Worm (Caenorhabditis elegans): ENCODE measurements around the gene F52C9.5.

Gene F52C9.5

ce11 chrIII:5329372-5329771 is 27.4 kb downstream of the F52C9.5 start:
- TF ChIP-seq tab-1 (GFP tag; IDR thresholded peaks at IDR 0.05): no peak
- no peak for TF ChIP-seq ztf-23 (GFP tag; IDR thresholded peaks at IDR 0.05)
- no peak for TF ChIP-seq flt-1 (GFP tag; IDR thresholded peaks at IDR 0.05)

ce11 chrIII:5334517-5335049 is 32.6 kb downstream of the F52C9.5 start:
- TF ChIP-seq ztf-29 (GFP tag; IDR thresholded peaks at IDR 0.05): no peak
- no peak for TF ChIP-seq med-1 (GFP tag; optimal IDR thresholded peaks at IDR 0.05; ENCODE audit: insufficient read depth)
- TF ChIP-seq tab-1 (GFP tag; IDR thresholded peaks at IDR 0.05): no peak
- TF ChIP-seq ztf-23 (GFP tag; IDR thresholded peaks at IDR 0.05): no peak
- no peak for TF ChIP-seq klf-2 (GFP tag; conservative IDR thresholded peaks at IDR 0.05)
- TF ChIP-seq flt-1 (GFP tag; IDR thresholded peaks at IDR 0.05): no peak
- TF ChIP-seq T22C8.4 (GFP tag; IDR thresholded peaks at IDR 0.05): no peak
- no peak for TF ChIP-seq cog-1 (tag; optimal IDR thresholded peaks at IDR 0.05)

DNA sequence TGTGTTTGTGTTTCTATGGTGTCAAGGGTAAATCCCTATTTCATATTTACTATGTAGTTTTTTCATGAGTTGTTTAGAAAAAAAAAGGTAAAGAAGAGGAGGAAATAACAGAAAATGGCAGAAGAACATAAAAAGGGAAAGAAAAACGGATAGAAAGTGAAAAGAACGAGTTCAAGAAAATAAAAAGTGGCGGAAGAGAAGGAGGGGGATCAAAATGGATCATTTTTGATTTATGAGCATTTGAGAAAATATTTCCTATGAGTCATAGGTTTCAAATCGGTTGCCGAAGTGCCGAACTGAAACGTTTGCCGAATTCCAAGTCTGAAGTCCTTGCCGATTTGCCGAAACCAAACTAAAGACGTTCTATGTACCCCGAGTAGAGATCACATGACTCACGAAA is 36.8 kb downstream of the F52C9.5 start:
- TF ChIP-seq cog-1 (tag; optimal IDR thresholded peaks at IDR 0.05) (no peak), ztf-23 (GFP tag; IDR thresholded peaks at IDR 0.05) (no peak), klf-2 (GFP tag; conservative IDR thresholded peaks at IDR 0.05) (no peak), T22C8.4 (GFP tag; IDR thresholded peaks at IDR 0.05) (no peak), ref-1 (GFP tag; conservative IDR thresholded peaks at IDR 0.05) (no peak), ztf-29 (GFP tag; IDR thresholded peaks at IDR 0.05) (no peak), tab-1 (GFP tag; IDR thresholded peaks at IDR 0.05) (no peak), flt-1 (GFP tag; IDR thresholded peaks at IDR 0.05) (no peak), med-1 (GFP tag; optimal IDR thresholded peaks at IDR 0.05; ENCODE audit: insufficient read depth) (no peak)

ce11 chrIII:5340530-5340929 is 38.5 kb downstream of the F52C9.5 start:
- TF ChIP-seq ztf-23 (GFP tag; IDR thresholded peaks at IDR 0.05): no peak
- TF ChIP-seq flt-1 (GFP tag; IDR thresholded peaks at IDR 0.05): no peak
- no peak for TF ChIP-seq cog-1 (tag; optimal IDR thresholded peaks at IDR 0.05)
- TF ChIP-seq tab-1 (GFP tag; IDR thresholded peaks at IDR 0.05): no peak
- TF ChIP-seq klf-2 (GFP tag; conservative IDR thresholded peaks at IDR 0.05): no peak
- no peak for TF ChIP-seq ztf-29 (GFP tag; IDR thresholded peaks at IDR 0.05)
- TF ChIP-seq med-1 (GFP tag; optimal IDR thresholded peaks at IDR 0.05; ENCODE audit: insufficient read depth): no peak
- no peak for TF ChIP-seq T22C8.4 (GFP tag; IDR thresholded peaks at IDR 0.05)
- TF ChIP-seq ref-1 (GFP tag; conservative IDR thresholded peaks at IDR 0.05): no peak

DNA sequence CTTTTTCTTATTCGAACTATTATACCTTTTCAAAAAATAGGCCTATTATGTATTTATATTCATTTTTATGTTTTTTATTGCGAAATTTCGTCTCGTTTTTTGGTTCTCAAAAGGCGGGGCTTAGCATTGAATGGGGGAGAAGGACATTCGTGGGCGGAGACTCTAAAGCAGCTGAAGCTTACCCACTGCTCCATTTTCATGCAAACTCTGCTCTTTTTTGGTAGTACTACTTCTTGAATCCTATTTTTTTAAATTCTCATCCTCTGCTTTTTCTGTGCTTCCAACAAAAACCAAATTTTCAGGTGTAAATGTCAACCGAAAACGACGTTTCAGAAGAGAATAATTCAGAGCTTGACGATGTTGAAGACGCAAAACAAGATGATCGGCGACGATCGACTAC is 39.4 kb downstream of the F52C9.5 start, which contains the start of gene ZK121.2:
TSS of gene ZK121.2 (plus strand) at position 301 of the 400 bp plus-strand sequence.
- TF ChIP-seq T22C8.4 (GFP tag; IDR thresholded peaks at IDR 0.05) (no peak), tab-1 (GFP tag; IDR thresholded peaks at IDR 0.05) (no peak), ref-1 (GFP tag; conservative IDR thresholded peaks at IDR 0.05) (no peak), ztf-29 (GFP tag; IDR thresholded peaks at IDR 0.05) (no peak), flt-1 (GFP tag; IDR thresholded peaks at IDR 0.05) (no peak), med-1 (GFP tag; optimal IDR thresholded peaks at IDR 0.05; ENCODE audit: insufficient read depth) (no peak), ztf-23 (GFP tag; IDR thresholded peaks at IDR 0.05) (no peak), cog-1 (tag; optimal IDR thresholded peaks at IDR 0.05) (no peak), klf-2 (GFP tag; conservative IDR thresholded peaks at IDR 0.05) (no peak)

DNA sequence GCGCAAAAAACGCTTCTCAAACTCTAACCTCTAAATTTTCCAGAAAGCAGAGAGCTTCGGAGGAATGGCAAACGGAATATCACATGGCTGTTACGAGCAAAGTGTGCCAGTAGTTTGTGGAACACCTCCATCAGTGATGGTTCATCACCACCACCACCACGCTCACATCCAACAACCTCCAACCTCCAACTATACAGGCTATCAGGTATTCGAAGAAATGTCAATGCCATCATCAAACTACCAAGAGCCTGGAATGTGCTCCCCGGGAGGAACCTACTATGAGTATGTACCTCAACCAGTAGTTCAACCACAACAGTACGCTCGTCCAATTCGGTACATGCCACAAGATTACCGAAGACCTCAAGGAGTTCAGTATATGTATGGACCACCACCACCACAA is 41.5 kb downstream of the F52C9.5 start:
- no peak for TF ChIP-seq ztf-23 (GFP tag; IDR thresholded peaks at IDR 0.05)
- TF ChIP-seq klf-2 (GFP tag; conservative IDR thresholded peaks at IDR 0.05): no peak
- no peak for TF ChIP-seq ztf-29 (GFP tag; IDR thresholded peaks at IDR 0.05)
- no peak for TF ChIP-seq cog-1 (tag; optimal IDR thresholded peaks at IDR 0.05)
- TF ChIP-seq tab-1 (GFP tag; IDR thresholded peaks at IDR 0.05): no peak

DNA sequence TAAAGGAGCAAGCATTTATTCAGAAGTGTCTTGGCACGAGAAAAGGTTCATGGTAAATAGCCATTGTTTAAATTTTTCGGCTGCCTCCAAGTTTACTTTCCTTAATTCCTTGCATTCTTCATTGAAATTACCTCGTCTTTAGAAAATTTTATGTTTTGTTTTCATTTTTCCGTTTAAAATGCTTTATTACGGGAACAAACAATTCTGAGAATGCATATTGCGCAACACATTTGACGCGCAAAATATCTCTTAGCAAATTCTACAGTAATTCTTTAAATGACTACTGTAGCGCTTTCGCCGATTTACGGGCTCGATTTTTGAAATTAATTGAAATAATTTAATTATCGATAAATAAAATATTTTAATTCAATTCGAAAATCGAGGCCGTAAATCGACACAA is 42.5 kb downstream of the F52C9.5 start:
- TF ChIP-seq T22C8.4 (GFP tag; IDR thresholded peaks at IDR 0.05): no peak
- TF ChIP-seq cog-1 (tag; optimal IDR thresholded peaks at IDR 0.05): no peak
- TF ChIP-seq tab-1 (GFP tag; IDR thresholded peaks at IDR 0.05): no peak
- TF ChIP-seq ref-1 (GFP tag; conservative IDR thresholded peaks at IDR 0.05): no peak
- no peak for TF ChIP-seq ztf-23 (GFP tag; IDR thresholded peaks at IDR 0.05)
- no peak for TF ChIP-seq flt-1 (GFP tag; IDR thresholded peaks at IDR 0.05)
- no peak for TF ChIP-seq med-1 (GFP tag; optimal IDR thresholded peaks at IDR 0.05; ENCODE audit: insufficient read depth)
- no peak for TF ChIP-seq ztf-29 (GFP tag; IDR thresholded peaks at IDR 0.05)
- no peak for TF ChIP-seq klf-2 (GFP tag; conservative IDR thresholded peaks at IDR 0.05)

DNA sequence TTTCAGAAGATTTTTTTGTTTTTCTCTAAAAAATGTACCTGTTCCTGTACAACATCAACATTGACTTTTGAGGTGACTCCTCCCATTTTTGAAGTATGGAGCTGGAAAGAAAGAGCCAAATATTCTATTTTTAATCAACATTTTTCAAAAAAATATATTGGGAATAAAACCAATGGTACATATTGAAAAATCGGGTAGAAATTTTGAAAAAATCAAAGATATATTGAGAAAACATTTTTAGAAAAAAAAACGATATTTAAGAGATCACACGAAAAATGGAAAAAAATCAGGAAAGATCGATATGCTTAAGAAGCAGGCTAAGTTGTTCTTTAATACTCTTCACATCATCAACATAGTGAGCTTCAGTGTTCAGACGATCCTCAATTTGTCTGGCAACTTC is 44.0 kb downstream of the F52C9.5 start, which contains the start of gene glrx-21:
TSS of gene glrx-21 (minus strand) at position 101 of the 400 bp plus-strand sequence.
- no peak for TF ChIP-seq klf-2 (GFP tag; conservative IDR thresholded peaks at IDR 0.05)
- no peak for TF ChIP-seq med-1 (GFP tag; optimal IDR thresholded peaks at IDR 0.05; ENCODE audit: insufficient read depth)
- TF ChIP-seq ztf-29 (GFP tag; IDR thresholded peaks at IDR 0.05): no peak
- TF ChIP-seq T22C8.4 (GFP tag; IDR thresholded peaks at IDR 0.05): no peak
- no peak for TF ChIP-seq ztf-23 (GFP tag; IDR thresholded peaks at IDR 0.05)
- TF ChIP-seq cog-1 (tag; optimal IDR thresholded peaks at IDR 0.05): no peak
- no peak for TF ChIP-seq ref-1 (GFP tag; conservative IDR thresholded peaks at IDR 0.05)
- no peak for TF ChIP-seq tab-1 (GFP tag; IDR thresholded peaks at IDR 0.05)
- TF ChIP-seq flt-1 (GFP tag; IDR thresholded peaks at IDR 0.05): no peak

DNA sequence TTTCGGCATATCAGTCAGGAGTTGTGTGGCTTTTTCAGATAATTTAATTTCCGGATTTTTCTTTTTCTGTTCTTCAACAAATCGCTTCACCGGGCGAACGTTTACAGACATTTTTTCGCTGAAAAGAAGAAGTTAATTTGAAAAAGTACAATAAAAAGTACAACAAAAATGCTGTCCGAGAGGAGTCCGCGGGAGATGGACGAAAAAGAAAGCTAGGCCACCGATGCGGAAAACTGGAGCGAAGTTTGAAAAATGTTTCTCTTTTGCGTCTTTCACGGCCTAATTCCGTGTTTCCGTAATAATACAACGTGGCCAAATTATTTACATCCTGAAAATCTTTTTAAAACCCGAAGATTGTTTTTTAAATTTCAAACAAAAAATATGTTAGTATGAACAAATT is 47.2 kb downstream of the F52C9.5 start, which contains the start of gene thoc-5:
TSS of gene thoc-5 (minus strand) at position 152 of the 400 bp plus-strand sequence.
- 0 out of 2 replicates have a peak, but pooled peaks have one; percentile 18 for TF ChIP-seq T22C8.4 (GFP tag; IDR thresholded peaks at IDR 0.05)
- no peak for TF ChIP-seq cog-1 (tag; optimal IDR thresholded peaks at IDR 0.05)
- TF ChIP-seq ztf-29 (GFP tag; IDR thresholded peaks at IDR 0.05): 0 out of 2 replicates have a peak, but pooled peaks have one; percentile 10
- no peak for TF ChIP-seq med-1 (GFP tag; optimal IDR thresholded peaks at IDR 0.05; ENCODE audit: insufficient read depth)
- peak; percentile 80 for TF ChIP-seq flt-1 (GFP tag; IDR thresholded peaks at IDR 0.05)
- no peak for TF ChIP-seq ref-1 (GFP tag; conservative IDR thresholded peaks at IDR 0.05)
- peak; percentile 46; the same call in 1 of the 2 replicates for TF ChIP-seq klf-2 (GFP tag; conservative IDR thresholded peaks at IDR 0.05)
- TF ChIP-seq tab-1 (GFP tag; IDR thresholded peaks at IDR 0.05): no peak
- TF ChIP-seq ztf-23 (GFP tag; IDR thresholded peaks at IDR 0.05): peak; percentile 74

All from whole organism, midembryonic.